Worm (Caenorhabditis elegans) whole organism, early embryonic: ENCODE data around the gene ZK892.5.

ENCODE experiments used
- B0310.2 ChIP-seq: sonication (generic microtip); optimal IDR thresholded peaks from 2 replicates; lab custom pipeline; 2016; ENCODE audit warnings: mild to moderate bottlenecking, missing genetic modification characterization, missing compliant biosample characterization
- F13C5.2 ChIP-seq: sonication (generic microtip); optimal IDR thresholded peaks from 2 replicates; lab custom pipeline; 2017; ENCODE audit warnings: mild to moderate bottlenecking, missing genetic modification characterization, inconsistent platforms, missing compliant biosample characterization
- aly-1 ChIP-seq: sonication (generic microtip); optimal IDR thresholded peaks from 2 replicates; lab custom pipeline; 2016; ENCODE audit warnings: missing genetic modification characterization, missing compliant biosample characterization
- ama-1 ChIP-seq: fragments of 150-350 bp; optimal IDR thresholded peaks from 2 replicates; lab custom pipeline; 2014
- ceh-13 ChIP-seq: fragments of 200-800 bp; sonication (Bioruptor generic); optimal IDR thresholded peaks from 2 replicates; lab custom pipeline; 2018; ENCODE audit warnings: mild to moderate bottlenecking, missing genetic modification characterization, missing compliant biosample characterization
- ceh-36 ChIP-seq: sonication (generic microtip); optimal IDR thresholded peaks from 2 replicates; lab custom pipeline; 2016; ENCODE audit warnings: missing genetic modification characterization, inconsistent platforms, missing compliant biosample characterization
- ets-7 ChIP-seq: sonication (generic microtip); optimal IDR thresholded peaks from 2 replicates; lab custom pipeline; 2016; ENCODE audit warnings: missing genotype, missing genetic modification characterization, missing compliant biosample characterization
- flt-1 ChIP-seq: fragments of 200-800 bp; sonication (Bioruptor generic); IDR thresholded peaks from 2 replicates; pipeline ENCODE4 v1.3.6; 2022; ENCODE audit warnings: missing genetic modification characterization, missing compliant biosample characterization
- hmbx-1 ChIP-seq: sonication (generic microtip); optimal IDR thresholded peaks from 2 replicates; lab custom pipeline; 2016; ENCODE audit warnings: mild to moderate bottlenecking, missing genetic modification characterization, missing compliant biosample characterization
- hmg-4 ChIP-seq: fragments of 200-800 bp; sonication (Bioruptor generic); optimal IDR thresholded peaks from 2 replicates; lab custom pipeline; 2018; ENCODE audit warnings: mild to moderate bottlenecking, missing genetic modification characterization, missing compliant biosample characterization
- hnd-1 ChIP-seq: sonication (generic microtip); optimal IDR thresholded peaks from 2 replicates; lab custom pipeline; 2016; ENCODE audit warnings: missing genetic modification characterization, missing compliant biosample characterization
- pes-1 ChIP-seq: fragments of 200-800 bp; sonication (Bioruptor generic); IDR thresholded peaks from 2 replicates; pipeline ENCODE4 v1.3.6; 2022; ENCODE audit warnings: missing genetic modification reagents, missing genetic modification characterization, missing compliant biosample characterization
- scrt-1 ChIP-seq: fragments of 200-800 bp; sonication (Bioruptor generic); IDR thresholded peaks from 2 replicates; pipeline ENCODE4 v1.3.6; 2022; ENCODE audit warnings: missing genetic modification characterization, missing compliant biosample characterization
- sea-1 ChIP-seq: fragments of 200-800 bp; sonication (Bioruptor generic); conservative IDR thresholded peaks from 2 replicates; pipeline ENCODE4 v1.3.6; 2022; ENCODE audit warnings: missing genetic modification characterization, missing compliant biosample characterization
- tbx-11 ChIP-seq: fragments of 200-800 bp; sonication (Bioruptor generic); IDR thresholded peaks from 2 replicates; pipeline ENCODE4 v1.3.6; 2022; ENCODE audit warnings: missing genetic modification characterization, missing compliant biosample characterization
- tbx-37 ChIP-seq: fragments of 200-800 bp; sonication (Bioruptor generic); conservative IDR thresholded peaks from 2 replicates; pipeline ENCODE4 v1.3.6; 2022; ENCODE audit warnings: missing genetic modification reagents, missing genetic modification characterization, missing compliant biosample characterization
- tra-4 ChIP-seq: sonication (generic microtip); optimal IDR thresholded peaks from 2 replicates; lab custom pipeline; 2017; ENCODE audit warnings: missing genetic modification characterization, missing compliant biosample characterization

The ZK892.5 gene

DNA sequence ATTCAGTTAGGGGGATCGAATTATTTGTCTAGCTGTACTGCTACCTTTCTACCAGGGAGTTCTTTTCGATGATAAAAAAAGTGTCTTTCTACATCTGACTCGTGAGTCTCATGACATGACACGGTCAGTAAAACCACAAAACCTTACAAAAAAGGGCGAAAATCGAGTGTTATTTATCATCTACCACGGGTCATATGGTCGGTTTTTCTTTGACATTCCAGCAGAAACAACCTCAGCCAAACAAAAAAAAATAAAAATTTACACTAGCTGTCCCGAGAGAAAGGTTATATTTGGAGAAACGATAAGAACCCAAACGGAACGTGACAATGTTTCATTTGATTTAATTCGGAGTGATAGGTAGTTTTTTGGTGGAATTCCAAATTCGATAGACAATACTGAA is 11.7 kb downstream of the ZK892.5 start:
- TF ChIP-seq tra-4: no peak

DNA sequence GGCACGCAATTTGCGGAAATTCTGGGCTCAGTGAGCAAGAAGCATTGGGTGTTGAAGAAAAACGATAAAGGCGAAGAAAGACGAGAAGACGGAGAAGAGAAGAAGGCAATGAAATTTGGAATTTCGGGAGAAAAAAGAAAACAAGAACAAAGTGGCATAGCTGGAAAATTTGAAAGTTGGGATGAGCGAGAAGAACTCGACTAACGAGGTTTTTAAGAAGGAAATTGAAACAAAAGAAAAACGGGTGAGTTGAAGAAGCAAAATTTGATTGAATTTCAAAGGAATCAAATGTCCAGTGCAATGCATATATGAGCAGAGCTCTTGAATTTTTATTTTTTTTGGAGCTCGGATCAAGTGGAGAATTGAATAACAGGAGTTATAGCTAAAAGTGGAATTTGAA is 13.7 kb downstream of the ZK892.5 start:
- TF ChIP-seq aly-1: no peak
- no peak for TF ChIP-seq pes-1 (GFP tag; lab: Robert Waterston, UW)
- TF ChIP-seq hmg-4: no peak
- no peak for TF ChIP-seq B0310.2
- no peak for TF ChIP-seq tbx-37
- TF ChIP-seq flt-1 (GFP tag; lab: Robert Waterston, UW): no peak
- TF ChIP-seq ceh-36 (tag; lab: Kevin White, UChicago): no peak
- no peak for TF ChIP-seq tra-4
- TF ChIP-seq ceh-13 (GFP tag; lab: Kevin White, UChicago): no peak
- no peak for TF ChIP-seq hmbx-1 (tag; lab: Kevin White, UChicago)

DNA sequence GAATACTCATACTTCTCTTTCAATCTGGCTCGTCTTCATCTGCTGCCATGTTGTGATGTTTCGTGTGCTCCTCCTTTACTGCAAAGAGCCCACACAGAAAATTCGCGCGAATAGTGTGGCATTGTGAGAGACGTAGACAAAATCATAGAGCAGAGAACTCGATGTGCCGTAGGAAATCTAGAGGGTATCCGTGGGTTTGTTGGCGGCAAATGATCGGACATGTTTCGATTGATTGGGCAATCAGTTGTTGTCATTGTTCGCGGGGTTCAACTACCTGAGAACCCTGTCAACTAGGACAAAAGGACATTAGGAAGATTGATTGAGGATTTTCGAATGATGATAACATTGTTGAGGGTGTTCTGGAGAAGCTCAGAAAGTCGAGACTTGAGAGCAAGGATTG is 17.0 kb downstream of the ZK892.5 start:
- TF ChIP-seq tbx-11 (GFP tag; lab: Robert Waterston, UW) (no peak), hmg-4 (no peak), aly-1 (no peak), ets-7 (tag; lab: Kevin White, UChicago) (no peak), tbx-37 (no peak), scrt-1 (GFP tag; lab: Robert Waterston, UW) (no peak), sea-1 (GFP tag; lab: Robert Waterston, UW) (no peak), pes-1 (GFP tag; lab: Robert Waterston, UW) (no peak), ama-1 (lab: Kevin White, UChicago) (no peak), hmbx-1 (tag; lab: Kevin White, UChicago) (no peak)

ce11 chrII:10028195-10028594 is 20.2 kb downstream of the ZK892.5 start, which contains the start of gene F52H3.6:
Gene F52H3.6 (minus strand): TSS chrII:10028422.
- TF ChIP-seq flt-1 (GFP tag; lab: Robert Waterston, UW): no peak
- TF ChIP-seq B0310.2: no peak
- no peak for TF ChIP-seq tbx-11 (GFP tag; lab: Robert Waterston, UW)
- no peak for TF ChIP-seq aly-1

DNA sequence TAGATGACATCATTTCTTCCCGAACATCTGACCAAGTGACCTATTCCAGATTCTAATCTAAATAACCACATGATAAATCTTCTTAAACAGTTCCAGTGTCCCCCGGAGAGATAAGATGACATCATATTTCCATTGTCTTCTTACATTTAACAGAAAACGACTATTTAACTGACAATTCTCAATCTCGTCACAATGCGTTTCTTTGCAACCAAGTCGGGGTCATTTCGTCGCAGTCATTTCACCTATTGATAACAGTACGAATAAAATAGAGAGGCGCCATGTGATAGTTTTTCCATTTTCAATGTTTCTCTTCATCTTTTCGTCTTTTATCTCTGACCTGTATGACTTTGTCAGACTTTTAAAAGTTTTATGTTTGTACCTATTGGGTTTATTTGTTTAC is 21.0 kb downstream of the ZK892.5 start:
- TF ChIP-seq B0310.2 (no peak), scrt-1 (GFP tag; lab: Robert Waterston, UW) (no peak), sea-1 (GFP tag; lab: Robert Waterston, UW) (no peak), ets-7 (tag; lab: Kevin White, UChicago) (no peak), ama-1 (lab: Kevin White, UChicago) (no peak), ceh-13 (GFP tag; lab: Kevin White, UChicago) (no peak), hnd-1 (tag; lab: Kevin White, UChicago) (no peak)

- TF ChIP-seq hmbx-1 (tag; lab: Kevin White, UChicago): no peak
- TF ChIP-seq ceh-13 (GFP tag; lab: Kevin White, UChicago): no peak
- no peak for TF ChIP-seq hmg-4
- TF ChIP-seq ets-7 (tag; lab: Kevin White, UChicago): no peak
- no peak for TF ChIP-seq sea-1 (GFP tag; lab: Robert Waterston, UW)
- TF ChIP-seq tbx-11 (GFP tag; lab: Robert Waterston, UW): no peak
- TF ChIP-seq scrt-1 (GFP tag; lab: Robert Waterston, UW): no peak
These were observed 21.9 kb downstream of the ZK892.5 start, which contains the start of gene ttc-36 for ce11 chrII:10029890-10030289. Gene ttc-36 (plus strand): TSS chrII:10030190.

- TF ChIP-seq F13C5.2 (tag; lab: Kevin White, UChicago) (peak; percentile 39), scrt-1 (GFP tag; lab: Robert Waterston, UW) (peak; percentile 81), flt-1 (GFP tag; lab: Robert Waterston, UW) (peak; percentile 76), tbx-11 (GFP tag; lab: Robert Waterston, UW) (peak; percentile 79), sea-1 (GFP tag; lab: Robert Waterston, UW) (peak; percentile 94), pes-1 (GFP tag; lab: Robert Waterston, UW) (peak; percentile 91), tbx-37 (peak; percentile 85)
These were observed 25.3 kb downstream of the ZK892.5 start, which contains the start of gene mtcu-2 for ce11 chrII:10033163-10033871. Gene mtcu-2 (minus strand): TSS chrII:10033213.

- peak; percentile 81 for TF ChIP-seq pes-1 (GFP tag; lab: Robert Waterston, UW)
- TF ChIP-seq sea-1 (GFP tag; lab: Robert Waterston, UW): peak; percentile 63; the same call in 1 of the 2 replicates
- TF ChIP-seq tbx-37: peak; percentile 49; the same call in 1 of the 2 replicates
- TF ChIP-seq tbx-11 (GFP tag; lab: Robert Waterston, UW): peak; percentile 77; the same call in 1 of the 2 replicates
- peak; percentile 66; the same call in 1 of the 2 replicates for TF ChIP-seq scrt-1 (GFP tag; lab: Robert Waterston, UW)
These were observed 26.8 kb downstream of the ZK892.5 start for ce11 chrII:10034769-10035168.

DNA sequence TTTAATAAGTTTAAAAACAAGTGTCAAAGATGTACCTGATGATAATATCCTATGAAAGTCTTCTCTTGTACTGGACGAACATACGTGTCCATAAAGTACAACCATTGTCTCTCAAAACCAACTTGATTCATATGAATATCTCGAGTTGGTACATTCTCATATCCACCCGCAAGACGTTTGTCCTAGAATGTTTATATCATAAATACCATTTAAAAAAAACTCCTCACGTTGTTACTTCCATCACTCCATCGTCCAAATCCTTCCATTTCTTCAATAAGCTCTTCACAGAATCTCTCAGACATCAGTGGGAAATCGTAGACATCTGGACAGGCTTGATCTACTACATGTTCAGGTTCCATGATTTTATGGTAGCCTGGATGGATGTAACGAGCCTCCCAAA is 27.4 kb downstream of the ZK892.5 start:
- TF ChIP-seq sea-1 (GFP tag; lab: Robert Waterston, UW) (no peak), ceh-36 (tag; lab: Kevin White, UChicago) (no peak), aly-1 (no peak), hmbx-1 (tag; lab: Kevin White, UChicago) (no peak), flt-1 (GFP tag; lab: Robert Waterston, UW) (no peak), F13C5.2 (tag; lab: Kevin White, UChicago) (no peak), ama-1 (lab: Kevin White, UChicago) (no peak), ets-7 (tag; lab: Kevin White, UChicago) (no peak), ceh-13 (GFP tag; lab: Kevin White, UChicago) (no peak), tra-4 (no peak), scrt-1 (GFP tag; lab: Robert Waterston, UW) (no peak), hnd-1 (tag; lab: Kevin White, UChicago) (no peak)
